Worm (Caenorhabditis elegans): ENCODE results near the gene fbxb-77.

fbxb-77 gene

ce11 chrIV:4755929-4756655 lies at the start of gene fbxb-77, which contains the start of gene Y17G9B.11:
Gene fbxb-77, minus strand, starts transcription at chrIV:4756157.
Gene Y17G9B.11, plus strand, starts transcription at chrIV:4756605.
- TF ChIP-seq unc-62 (GFP tag; optimal IDR thresholded peaks at IDR 0.05): no peak

- no peak for TF ChIP-seq unc-62 (GFP tag; optimal IDR thresholded peaks at IDR 0.05)
These were observed 46.5 kb upstream of the fbxb-77 start, which contains the start of gene dpf-7 for ce11 chrIV:4802494-4802893. Gene dpf-7, minus strand, starts transcription at chrIV:4802594.

- no peak for TF ChIP-seq unc-62 (GFP tag; optimal IDR thresholded peaks at IDR 0.05)
These were observed 43.2 kb upstream of the fbxb-77 start, which contains the start of gene eor-1 for ce11 chrIV:4799114-4799513. Gene eor-1, minus strand, starts transcription at chrIV:4799178.

- no peak for TF ChIP-seq unc-62 (GFP tag; optimal IDR thresholded peaks at IDR 0.05)
These were observed 39.2 kb upstream of the fbxb-77 start for ce11 chrIV:4795111-4795510.

ce11 chrIV:4789445-4789844 lies 33.5 kb upstream of the fbxb-77 start, which contains the start of gene R11E3.1:
Gene R11E3.1, plus strand, starts transcription at chrIV:4789745.
- no peak for TF ChIP-seq unc-62 (GFP tag; optimal IDR thresholded peaks at IDR 0.05)

ce11 chrIV:4788332-4788731 lies 32.4 kb upstream of the fbxb-77 start, which contains the start of gene nhr-104:
Gene nhr-104, minus strand, starts transcription at chrIV:4788692.
- no peak for TF ChIP-seq unc-62 (GFP tag; optimal IDR thresholded peaks at IDR 0.05)

- TF ChIP-seq unc-62 (GFP tag; optimal IDR thresholded peaks at IDR 0.05): no peak
These were observed 25.2 kb upstream of the fbxb-77 start for ce11 chrIV:4781123-4781522.

- TF ChIP-seq unc-62 (GFP tag; optimal IDR thresholded peaks at IDR 0.05): no peak
These were observed 24.2 kb upstream of the fbxb-77 start, which contains the start of gene set-15 for ce11 chrIV:4780129-4780528. Gene set-15, minus strand, starts transcription at chrIV:4780229.

ce11 chrIV:4776501-4776900 lies 20.5 kb upstream of the fbxb-77 start:
- TF ChIP-seq unc-62 (GFP tag; optimal IDR thresholded peaks at IDR 0.05): no peak

ce11 chrIV:4776001-4776400 lies 20.0 kb upstream of the fbxb-77 start, which contains the start of gene R11E3.19:
Gene R11E3.19, minus strand, starts transcription at chrIV:4776101.
- TF ChIP-seq unc-62 (GFP tag; optimal IDR thresholded peaks at IDR 0.05): no peak

ce11 chrIV:4771792-4772191 lies 15.8 kb upstream of the fbxb-77 start, which contains the start of gene R11E3.2:
Gene R11E3.2, plus strand, starts transcription at chrIV:4772092.
- TF ChIP-seq unc-62 (GFP tag; optimal IDR thresholded peaks at IDR 0.05): no peak

ce11 chrIV:4764422-4764821 lies 8.5 kb upstream of the fbxb-77 start, which contains the start of gene npp-26:
Gene npp-26, plus strand, starts transcription at chrIV:4764722.
- TF ChIP-seq unc-62 (GFP tag; optimal IDR thresholded peaks at IDR 0.05): no peak

ce11 chrIV:4763844-4764243 lies 7.9 kb upstream of the fbxb-77 start, which contains the start of gene Y17G9B.2:
Gene Y17G9B.2, plus strand, starts transcription at chrIV:4764144.
- no peak for TF ChIP-seq unc-62 (GFP tag; optimal IDR thresholded peaks at IDR 0.05)

ce11 chrIV:4760378-4761084 lies 4.6 kb upstream of the fbxb-77 start, which contains the start of the genes memi-1 and cyp-31A3:
Gene memi-1, minus strand, starts transcription at chrIV:4760428.
Gene cyp-31A3, plus strand, starts transcription at chrIV:4761049.
- TF ChIP-seq unc-62 (GFP tag; optimal IDR thresholded peaks at IDR 0.05): no peak

ce11 chrIV:4758659-4759058 lies 2.7 kb upstream of the fbxb-77 start, which contains the start of gene Y17G9B.8:
Gene Y17G9B.8, minus strand, starts transcription at chrIV:4758840.
- no peak for TF ChIP-seq unc-62 (GFP tag; optimal IDR thresholded peaks at IDR 0.05)

- TF ChIP-seq unc-62 (GFP tag; optimal IDR thresholded peaks at IDR 0.05): no peak
These were observed 4.1 kb downstream of the fbxb-77 start, which contains the start of gene Y17G9B.4 for ce11 chrIV:4751814-4752213. Gene Y17G9B.4, plus strand, starts transcription at chrIV:4752119.

Measured in whole organism, dauer.